Fruit fly (Drosophila melanogaster) whole organism, adult: Measurements from ENCODE around the gene CG10874.

Experiments used
- CG11617 ChIP-seq: fragments of 200-800 bp; sonication (Bioruptor generic); optimal IDR thresholded peaks from 2 replicates; lab custom pipeline; 2017; ENCODE audit warnings: mild to moderate bottlenecking, missing biosample characterization, missing genetic modification reagents, missing genetic modification characterization
- CG33017 ChIP-seq: fragments of 200-800 bp; sonication (Bioruptor generic); optimal IDR thresholded peaks from 2 replicates; lab custom pipeline; 2018; ENCODE audit warnings: missing biosample characterization, mild to moderate bottlenecking, missing genetic modification characterization, moderate library complexity
- CG5204 ChIP-seq: fragments of 200-800 bp; sonication (Bioruptor generic); optimal IDR thresholded peaks from 2 replicates; lab custom pipeline; 2016; ENCODE audit warnings: missing biosample characterization, missing genetic modification characterization
- CG7045 ChIP-seq: fragments of 200-800 bp; sonication (Bioruptor generic); optimal IDR thresholded peaks from 2 replicates; lab custom pipeline; 2017; ENCODE audit warnings: missing biosample characterization, mild to moderate bottlenecking, missing genetic modification characterization
- Clk ChIP-seq: fragments of 200-800 bp; sonication (Bioruptor generic); optimal IDR thresholded peaks from 2 replicates; lab custom pipeline; 2017; ENCODE audit warnings: missing biosample characterization, missing genetic modification characterization
- Crg-1 ChIP-seq: fragments of 200-800 bp; sonication (Bioruptor generic); optimal IDR thresholded peaks from 2 replicates; lab custom pipeline; 2016; ENCODE audit warnings: missing biosample characterization, missing genetic modification characterization
- bab1 ChIP-seq: fragments of 200-800 bp; sonication (Bioruptor generic); optimal IDR thresholded peaks from 3 replicates; lab custom pipeline; 2019; ENCODE audit warnings: missing biosample characterization, mild to moderate bottlenecking, missing genetic modification characterization, moderate library complexity
- cic ChIP-seq: fragments of 200-800 bp; sonication (Bioruptor generic); optimal IDR thresholded peaks from 2 replicates; lab custom pipeline; 2017; ENCODE audit warnings: missing biosample characterization, mild to moderate bottlenecking, missing genetic modification characterization, moderate library complexity
- cnc ChIP-seq, 2 experiments: fragments of >200 bp; optimal IDR thresholded peaks; 2 replicates each; lab custom pipeline; 2017
- ovo ChIP-seq: fragments of 200-800 bp; sonication (Bioruptor generic); optimal IDR thresholded peaks from 2 replicates; lab custom pipeline; 2016; ENCODE audit warnings: missing biosample characterization, missing genetic modification characterization
- pad ChIP-seq: fragments of 200-800 bp; sonication (Bioruptor generic); optimal IDR thresholded peaks from 3 replicates; lab custom pipeline; 2017; ENCODE audit warnings: missing biosample characterization, missing genetic modification characterization, mild to moderate bottlenecking, moderate library complexity, missing genetic modification reagents
- tj ChIP-seq: fragments of 200-800 bp; sonication (Bioruptor generic); optimal IDR thresholded peaks from 3 replicates; lab custom pipeline; 2017; ENCODE audit warnings: missing biosample characterization, mild to moderate bottlenecking, missing genetic modification characterization, moderate library complexity
- toe ChIP-seq: fragments of 200-800 bp; sonication (Bioruptor generic); optimal IDR thresholded peaks from 2 replicates; lab custom pipeline; 2016; ENCODE audit warnings: missing biosample characterization, missing genetic modification characterization

- TF ChIP-seq tj (GFP tag; lab: Kevin White, UChicago) (no peak), bab1 (GFP tag; lab: Kevin White, UChicago) (no peak), Crg-1 (GFP tag; lab: Kevin White, UChicago) (no peak), ovo (GFP tag; lab: Kevin White, UChicago) (no peak), CG11617 (GFP tag; lab: Kevin White, UChicago) (no peak), Clk (no peak), cic (GFP tag; lab: Kevin White, UChicago) (no peak), CG7045 (GFP tag; lab: Kevin White, UChicago) (no peak), pad (no peak), CG5204 (GFP tag; lab: Kevin White, UChicago) (no peak), toe (no peak), CG33017 (tag; lab: Kevin White, UChicago) (no peak), cnc (optimal IDR thresholded peaks at IDR 0.05; lab: Kevin White, UChicago) (no peak)
Observed at dm6 chr2L:2173604-2174003, 18.6 kb downstream of the CG10874 start.
